Worm (Caenorhabditis elegans) whole organism, mixed stage, embryonic: ENCODE measurements around the gene lgc-8.

Experiments
- M03D4.4 ChIP-seq: sonication (generic microtip); optimal IDR thresholded peaks from 2 replicates; lab custom pipeline; 2017; ENCODE audit warnings: mild to moderate bottlenecking, missing genetic modification characterization, missing compliant biosample characterization
- bed-3 ChIP-seq: fragments of 200-800 bp; sonication (Bioruptor generic); optimal IDR thresholded peaks from 3 replicates; lab custom pipeline; 2018; ENCODE audit warnings: mild to moderate bottlenecking, missing genetic modification characterization, moderate library complexity, missing compliant biosample characterization
- blmp-1 ChIP-seq: fragments of 150-350 bp; optimal IDR thresholded peaks from 2 replicates; lab custom pipeline; 2014; ENCODE audit warnings: missing biosample characterization, missing genetic modification characterization
- ceh-39 ChIP-seq: fragments of 150-350 bp; optimal IDR thresholded peaks from 2 replicates; lab custom pipeline; 2014; ENCODE audit warnings: missing biosample characterization, missing genetic modification characterization
- ceh-43 ChIP-seq: fragments of 200-800 bp; sonication (Bioruptor generic); optimal IDR thresholded peaks from 2 replicates; lab custom pipeline; 2018; ENCODE audit warnings: mild to moderate bottlenecking, missing genetic modification characterization, moderate library complexity, missing compliant biosample characterization
- ceh-83 ChIP-seq: fragments of 200-800 bp; sonication (Bioruptor generic); optimal IDR thresholded peaks from 2 replicates; lab custom pipeline; 2018; ENCODE audit warnings: mild to moderate bottlenecking, missing genetic modification characterization, missing compliant biosample characterization
- ces-1 ChIP-seq: fragments of 150-350 bp; optimal IDR thresholded peaks from 2 replicates; lab custom pipeline; 2014; ENCODE audit warnings: missing biosample characterization, missing genetic modification reagents, missing genetic modification characterization
- cnd-1 ChIP-seq: fragments of 200-800 bp; sonication (Bioruptor generic); optimal IDR thresholded peaks from 2 replicates; lab custom pipeline; 2018; ENCODE audit warnings: mild to moderate bottlenecking, missing genetic modification characterization, missing compliant biosample characterization
- drap-1 ChIP-seq: fragments of 200-800 bp; sonication (Bioruptor generic); optimal IDR thresholded peaks from 3 replicates; lab custom pipeline; 2018; ENCODE audit warnings: mild to moderate bottlenecking, missing genetic modification characterization, missing compliant biosample characterization
- elt-1 ChIP-seq: sonication (generic microtip); optimal IDR thresholded peaks from 2 replicates; lab custom pipeline; 2017; ENCODE audit warnings: missing genetic modification characterization, mild to moderate bottlenecking, missing compliant biosample characterization, antibody characterized with exemption, moderate library complexity, borderline replicate concordance; ENCODE audit not compliant: insufficient read depth
- elt-3 ChIP-seq: fragments of 150-350 bp; optimal IDR thresholded peaks from 2 replicates; lab custom pipeline; 2014; ENCODE audit warnings: missing biosample characterization, missing genetic modification characterization
- flh-1 ChIP-seq: fragments of 200-800 bp; sonication (Bioruptor generic); optimal IDR thresholded peaks from 2 replicates; lab custom pipeline; 2018; ENCODE audit warnings: mild to moderate bottlenecking, missing genetic modification characterization, moderate library complexity, missing compliant biosample characterization
- ham-2 ChIP-seq: fragments of 200-800 bp; sonication (Bioruptor generic); optimal IDR thresholded peaks from 2 replicates; lab custom pipeline; 2018; ENCODE audit warnings: mild to moderate bottlenecking, missing genetic modification characterization, missing compliant biosample characterization
- hlh-1 ChIP-seq: fragments of 150-350 bp; optimal IDR thresholded peaks from 2 replicates; lab custom pipeline; 2014; ENCODE audit warnings: missing biosample characterization, missing genetic modification reagents, missing genetic modification characterization
- lin-13 ChIP-seq: fragments of 150-350 bp; optimal IDR thresholded peaks from 2 replicates; lab custom pipeline; 2014; ENCODE audit warnings: missing biosample characterization, missing genetic modification characterization
- lin-32 ChIP-seq: fragments of 200-800 bp; sonication (Bioruptor generic); optimal IDR thresholded peaks from 2 replicates; lab custom pipeline; 2018; ENCODE audit warnings: mild to moderate bottlenecking, missing genetic modification characterization, missing compliant biosample characterization
- lsy-2 ChIP-seq: fragments of 150-350 bp; optimal IDR thresholded peaks from 2 replicates; lab custom pipeline; 2014; ENCODE audit warnings: missing biosample characterization, missing genetic modification characterization
- mab-5 ChIP-seq: fragments of 150-350 bp; optimal IDR thresholded peaks from 2 replicates; lab custom pipeline; 2014; ENCODE audit warnings: missing biosample characterization, missing genetic modification characterization
- mep-1 ChIP-seq: fragments of 150-350 bp; optimal IDR thresholded peaks from 2 replicates; lab custom pipeline; 2017; ENCODE audit warnings: missing biosample characterization, missing genetic modification reagents, missing genetic modification characterization, inconsistent platforms
- mls-2 ChIP-seq: sonication (generic microtip); optimal IDR thresholded peaks from 2 replicates; lab custom pipeline; 2016; ENCODE audit warnings: mild to moderate bottlenecking, missing genetic modification characterization, moderate library complexity, missing compliant biosample characterization
- nhr-12 ChIP-seq: fragments of 150-350 bp; optimal IDR thresholded peaks from 2 replicates; lab custom pipeline; 2014; ENCODE audit warnings: missing biosample characterization, missing genetic modification characterization
- nhr-2 ChIP-seq: fragments of 150-350 bp; optimal IDR thresholded peaks from 2 replicates; lab custom pipeline; 2014; ENCODE audit warnings: missing biosample characterization, missing genetic modification characterization
- nhr-237 ChIP-seq: fragments of 150-350 bp; optimal IDR thresholded peaks from 2 replicates; lab custom pipeline; 2014; ENCODE audit warnings: missing biosample characterization, missing genetic modification characterization
- nhr-28 ChIP-seq: fragments of 150-350 bp; optimal IDR thresholded peaks from 2 replicates; lab custom pipeline; 2014; ENCODE audit warnings: missing biosample characterization, missing genetic modification characterization
- nhr-76 ChIP-seq: sonication (generic microtip); optimal IDR thresholded peaks from 2 replicates; lab custom pipeline; 2017; ENCODE audit warnings: missing biosample characterization, missing genetic modification characterization
- pha-4 ChIP-seq: fragments of 150-350 bp; optimal IDR thresholded peaks from 2 replicates; lab custom pipeline; 2018; ENCODE audit warnings: missing biosample characterization, missing genetic modification reagents, missing genetic modification characterization
- sem-2 ChIP-seq: fragments of 200-800 bp; sonication (Bioruptor generic); optimal IDR thresholded peaks from 2 replicates; lab custom pipeline; 2018; ENCODE audit warnings: mild to moderate bottlenecking, missing genetic modification characterization, missing compliant biosample characterization
- snpc-4 ChIP-seq: fragments of 150-350 bp; optimal IDR thresholded peaks from 2 replicates; lab custom pipeline; 2014; ENCODE audit warnings: missing biosample characterization, missing genetic modification characterization
- sptf-1 ChIP-seq: sonication (generic microtip); optimal IDR thresholded peaks from 2 replicates; lab custom pipeline; 2017; ENCODE audit warnings: mild to moderate bottlenecking, missing genetic modification characterization, moderate library complexity, missing compliant biosample characterization
- tbx-8 ChIP-seq: fragments of 200-800 bp; sonication (Bioruptor generic); optimal IDR thresholded peaks from 2 replicates; lab custom pipeline; 2018; ENCODE audit warnings: mild to moderate bottlenecking, missing genetic modification characterization, moderate library complexity, missing compliant biosample characterization
- unc-120 ChIP-seq: sonication (generic microtip); optimal IDR thresholded peaks from 2 replicates; lab custom pipeline; 2017; ENCODE audit warnings: missing genetic modification characterization, missing compliant biosample characterization; ENCODE audit not compliant: poor library complexity, severe bottlenecking
- unc-39 ChIP-seq: fragments of 150-350 bp; optimal IDR thresholded peaks from 2 replicates; lab custom pipeline; 2014; ENCODE audit warnings: missing biosample characterization, missing genetic modification characterization
- unc-62 ChIP-seq: fragments of 150-350 bp; optimal IDR thresholded peaks from 2 replicates; lab custom pipeline; 2014; ENCODE audit warnings: missing biosample characterization, missing genetic modification reagents, missing genetic modification characterization
- zip-8 ChIP-seq: fragments of 150-350 bp; optimal IDR thresholded peaks from 2 replicates; lab custom pipeline; 2014; ENCODE audit warnings: missing biosample characterization, missing genetic modification characterization
- ztf-11 ChIP-seq: fragments of 150-350 bp; optimal IDR thresholded peaks from 2 replicates; lab custom pipeline; 2014; ENCODE audit warnings: missing biosample characterization, missing genetic modification characterization

The lgc-8 gene

ce11 chrIV:14767693-14768251 lies 52.2 kb downstream of the lgc-8 start, which contains the start of the genes mrps-7 and Y57G11C.3:
TSS of gene mrps-7 (minus strand) at chrIV:14767730.
TSS of gene Y57G11C.3 (plus strand) at chrIV:14768201.
- TF ChIP-seq lin-32 (GFP tag; lab: Kevin White, UChicago) (no peak), nhr-28 (tag; lab: Kevin White, UChicago) (no peak), blmp-1 (tag; lab: Kevin White, UChicago) (no peak), elt-3 (tag; lab: Kevin White, UChicago) (no peak), sem-2 (no peak), mab-5 (tag; lab: Kevin White, UChicago) (peak; percentile 4), ces-1 (GFP tag; lab: Kevin White, UChicago) (peak; percentile 75), tbx-8 (GFP tag; lab: Kevin White, UChicago) (no peak), flh-1 (GFP tag; lab: Kevin White, UChicago) (no peak), zip-8 (tag; lab: Kevin White, UChicago) (no peak), mep-1 (tag; lab: Kevin White, UChicago) (peak; percentile 95), hlh-1 (tag; lab: Kevin White, UChicago) (peak; percentile 41), unc-120 (tag; lab: Kevin White, UChicago) (no peak), unc-62 (peak; percentile 44), sptf-1 (tag; lab: Kevin White, UChicago) (peak; percentile 6), elt-1 (tag; lab: Kevin White, UChicago) (no peak), nhr-76 (no peak), pha-4 (tag; lab: Kevin White, UChicago) (peak; percentile 94), nhr-237 (tag; lab: Kevin White, UChicago) (peak; percentile 92), ceh-43 (GFP tag; lab: Kevin White, UChicago) (no peak), mls-2 (tag; lab: Kevin White, UChicago) (no peak), cnd-1 (tag; lab: Kevin White, UChicago) (peak; percentile 48), unc-39 (tag; lab: Kevin White, UChicago) (no peak), ceh-83 (no peak), ztf-11 (tag; lab: Kevin White, UChicago) (no peak), nhr-12 (no peak), lin-13 (peak; percentile 92), ham-2 (no peak), M03D4.4 (tag; lab: Kevin White, UChicago) (peak; percentile 9), bed-3 (GFP tag; lab: Kevin White, UChicago) (no peak), lsy-2 (tag; lab: Kevin White, UChicago) (peak; percentile 81), ceh-39 (tag; lab: Kevin White, UChicago) (peak; percentile 86), snpc-4 (tag; lab: Kevin White, UChicago) (no peak), drap-1 (GFP tag; lab: Kevin White, UChicago) (peak; percentile 23), nhr-2 (peak; percentile 4)

- TF ChIP-seq sem-2: no peak
Observed at ce11 chrIV:14769218-14769835, 53.7 kb downstream of the lgc-8 start, which contains the start of gene Y57G11C.43. TSS of gene Y57G11C.43 (plus strand) at chrIV:14769441.
